Worm (Caenorhabditis elegans) whole organism, L2 larva: ENCODE measurements around the gene bgnt-1.4.
"Not testable (repeated sequence)": the region's sequence is repeated elsewhere in the genome, so short reads cannot be mapped to it uniquely, and the experiment has no call there.

ENCODE experiments used
- C34F6.9 ChIP-seq: fragments of 150-350 bp; optimal IDR thresholded peaks from 2 replicates; lab custom pipeline; 2014; ENCODE audit warnings: missing biosample characterization, missing genetic modification characterization
- R02D3.7 ChIP-seq: fragments of 150-350 bp; optimal IDR thresholded peaks from 2 replicates; lab custom pipeline; 2014; ENCODE audit warnings: missing biosample characterization, missing genetic modification characterization
- Y55F3AM.14 ChIP-seq: fragments of 200-800 bp; sonication (Bioruptor generic); optimal IDR thresholded peaks from 2 replicates; lab custom pipeline; 2018; ENCODE audit warnings: mild to moderate bottlenecking, missing genetic modification characterization, missing compliant biosample characterization
- ZK546.5 ChIP-seq: sonication (generic microtip); optimal IDR thresholded peaks from 2 replicates; lab custom pipeline; 2017; ENCODE audit warnings: missing biosample characterization, missing genetic modification characterization
- alr-1 ChIP-seq: fragments of 150-350 bp; optimal IDR thresholded peaks from 2 replicates; lab custom pipeline; 2014; ENCODE audit warnings: missing biosample characterization, missing genetic modification characterization
- aly-2 ChIP-seq: fragments of 150-350 bp; optimal IDR thresholded peaks from 2 replicates; lab custom pipeline; 2014; ENCODE audit warnings: missing biosample characterization, missing genetic modification characterization
- ama-1 ChIP-seq: fragments of 150-350 bp; optimal IDR thresholded peaks from 2 replicates; lab custom pipeline; 2018; ENCODE audit warnings: inconsistent platforms
- blmp-1 ChIP-seq: sonication (generic microtip); optimal IDR thresholded peaks from 2 replicates; lab custom pipeline; 2017; ENCODE audit warnings: missing genetic modification characterization, mild to moderate bottlenecking, missing compliant biosample characterization, antibody characterized with exemption, moderate library complexity; ENCODE audit not compliant: insufficient read depth
- ceh-16 ChIP-seq: fragments of 150-350 bp; optimal IDR thresholded peaks from 2 replicates; lab custom pipeline; 2014; ENCODE audit warnings: missing biosample characterization, missing genetic modification characterization
- ceh-82 ChIP-seq: fragments of 150-350 bp; optimal IDR thresholded peaks from 2 replicates; lab custom pipeline; 2014; ENCODE audit warnings: missing biosample characterization, missing genetic modification characterization
- crh-2 ChIP-seq: sonication (generic microtip); optimal IDR thresholded peaks from 2 replicates; lab custom pipeline; 2017; ENCODE audit warnings: missing biosample characterization, missing genetic modification characterization
- egl-27 ChIP-seq: sonication (generic microtip); optimal IDR thresholded peaks from 3 replicates; lab custom pipeline; 2017; ENCODE audit warnings: missing biosample characterization, missing genetic modification reagents, missing genetic modification characterization
- elt-1 ChIP-seq: fragments of 150-350 bp; optimal IDR thresholded peaks from 2 replicates; lab custom pipeline; 2014; ENCODE audit warnings: missing biosample characterization, missing genetic modification characterization
- elt-3 ChIP-seq: sonication (generic microtip); optimal IDR thresholded peaks from 2 replicates; lab custom pipeline; 2017; ENCODE audit warnings: missing biosample characterization, missing genetic modification characterization
- fos-1 ChIP-seq: fragments of 150-350 bp; optimal IDR thresholded peaks from 2 replicates; lab custom pipeline; 2014; ENCODE audit warnings: missing biosample characterization, missing genetic modification characterization
- gmeb-1 ChIP-seq: fragments of 150-350 bp; optimal IDR thresholded peaks from 2 replicates; lab custom pipeline; 2014; ENCODE audit warnings: missing biosample characterization, missing genetic modification characterization
- lin-11 ChIP-seq: fragments of 150-350 bp; sonication (generic microtip); optimal IDR thresholded peaks from 2 replicates; lab custom pipeline; 2014; ENCODE audit warnings: missing biosample characterization, missing genetic modification characterization, inconsistent platforms, mixed read lengths
- lin-13 ChIP-seq: fragments of 150-350 bp; optimal IDR thresholded peaks from 2 replicates; lab custom pipeline; 2014; ENCODE audit warnings: missing biosample characterization, missing genetic modification reagents, missing genetic modification characterization
- lin-39 ChIP-seq: fragments of 150-350 bp; optimal IDR thresholded peaks from 2 replicates; lab custom pipeline; 2014; ENCODE audit warnings: missing biosample characterization, missing genetic modification reagents, missing genetic modification characterization
- mab-5 ChIP-seq: fragments of 150-350 bp; optimal IDR thresholded peaks from 2 replicates; lab custom pipeline; 2014; ENCODE audit warnings: missing biosample characterization, missing genetic modification characterization
- nhr-10 ChIP-seq: sonication (generic microtip); optimal IDR thresholded peaks from 2 replicates; lab custom pipeline; 2017; ENCODE audit warnings: missing biosample characterization, missing genetic modification characterization
- nhr-11 ChIP-seq: fragments of 150-350 bp; optimal IDR thresholded peaks from 2 replicates; lab custom pipeline; 2014; ENCODE audit warnings: missing biosample characterization, missing genetic modification characterization
- nhr-129 ChIP-seq: fragments of 150-350 bp; optimal IDR thresholded peaks from 2 replicates; lab custom pipeline; 2014; ENCODE audit warnings: missing biosample characterization, missing genetic modification characterization
- nhr-21 ChIP-seq: fragments of 150-350 bp; optimal IDR thresholded peaks from 2 replicates; lab custom pipeline; 2014; ENCODE audit warnings: missing biosample characterization, missing genetic modification characterization
- nhr-23 ChIP-seq: fragments of 150-350 bp; optimal IDR thresholded peaks from 2 replicates; lab custom pipeline; 2014; ENCODE audit warnings: missing biosample characterization, missing genetic modification reagents, missing genetic modification characterization
- nhr-237 ChIP-seq: fragments of 150-350 bp; optimal IDR thresholded peaks from 2 replicates; lab custom pipeline; 2014; ENCODE audit warnings: missing biosample characterization, missing genetic modification characterization
- nhr-25 ChIP-seq: fragments of 150-350 bp; sonication (generic microtip); optimal IDR thresholded peaks from 3 replicates; lab custom pipeline; 2014; ENCODE audit warnings: missing biosample characterization, missing genetic modification characterization
- nhr-6 ChIP-seq: fragments of 150-350 bp; optimal IDR thresholded peaks from 2 replicates; lab custom pipeline; 2014; ENCODE audit warnings: missing biosample characterization, missing genetic modification characterization
- peb-1 ChIP-seq: fragments of 150-350 bp; optimal IDR thresholded peaks from 2 replicates; lab custom pipeline; 2014; ENCODE audit warnings: missing biosample characterization, missing genetic modification characterization
- skn-1 ChIP-seq: sonication (generic microtip); optimal IDR thresholded peaks from 2 replicates; lab custom pipeline; 2017; ENCODE audit warnings: missing biosample characterization, missing genetic modification characterization
- sma-3 ChIP-seq: sonication (generic microtip); optimal IDR thresholded peaks from 2 replicates; lab custom pipeline; 2016; ENCODE audit warnings: missing genetic modification reagents, missing genetic modification characterization, missing compliant biosample characterization
- sma-9 ChIP-seq, 2 experiments: fragments of 150-350 bp in 1 of 2; sonication (generic microtip) in 1 of 2; optimal IDR thresholded peaks; 2 replicates each; lab custom pipeline; 2014 to 2016; ENCODE audit warnings: missing genetic modification characterization in 2 of 2, mild to moderate bottlenecking in 1 of 2, missing biosample characterization in 1 of 2, missing compliant biosample characterization in 1 of 2, missing genetic modification reagents in 1 of 2, moderate library complexity in 1 of 2
- snpc-4 ChIP-seq: fragments of 150-350 bp; optimal IDR thresholded peaks from 2 replicates; lab custom pipeline; 2014; ENCODE audit warnings: missing biosample characterization, missing genetic modification characterization
- unc-62 ChIP-seq: fragments of 150-350 bp; optimal IDR thresholded peaks from 2 replicates; lab custom pipeline; 2014; ENCODE audit warnings: missing biosample characterization, missing genetic modification reagents, missing genetic modification characterization
- ztf-11 ChIP-seq: sonication (generic microtip); optimal IDR thresholded peaks from 2 replicates; lab custom pipeline; 2017; ENCODE audit warnings: missing biosample characterization, missing genetic modification characterization

The bgnt-1.4 gene

DNA sequence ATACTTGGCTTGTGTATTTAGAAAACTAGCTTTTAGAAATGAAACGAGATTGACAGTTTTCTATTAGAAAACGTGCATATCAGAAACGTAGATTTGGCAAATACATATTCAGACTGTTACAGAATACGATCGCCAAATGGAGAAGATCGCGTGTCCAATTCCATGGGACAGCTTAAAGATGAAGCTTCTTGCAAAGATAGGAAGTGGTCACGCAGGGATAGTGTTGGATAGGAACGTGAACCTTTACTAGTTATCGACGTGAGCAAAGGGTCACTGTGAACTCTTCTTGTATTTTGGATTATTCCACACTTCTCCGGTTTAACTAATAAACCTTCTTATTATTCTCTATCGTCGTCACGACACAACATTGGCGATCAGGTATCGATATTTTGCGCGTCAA lies at the start of gene bgnt-1.4:
Gene bgnt-1.4 (plus strand): TSS at position 301 of the 400 bp plus-strand sequence.
- TF ChIP-seq ZK546.5; ama-1 (lab: Kevin White, UChicago); nhr-11 (tag; lab: Kevin White, UChicago): not testable (repeated sequence)
- TF ChIP-seq, all 48 proteins: peak for 0; not testable (repeated sequence) for 48

DNA sequence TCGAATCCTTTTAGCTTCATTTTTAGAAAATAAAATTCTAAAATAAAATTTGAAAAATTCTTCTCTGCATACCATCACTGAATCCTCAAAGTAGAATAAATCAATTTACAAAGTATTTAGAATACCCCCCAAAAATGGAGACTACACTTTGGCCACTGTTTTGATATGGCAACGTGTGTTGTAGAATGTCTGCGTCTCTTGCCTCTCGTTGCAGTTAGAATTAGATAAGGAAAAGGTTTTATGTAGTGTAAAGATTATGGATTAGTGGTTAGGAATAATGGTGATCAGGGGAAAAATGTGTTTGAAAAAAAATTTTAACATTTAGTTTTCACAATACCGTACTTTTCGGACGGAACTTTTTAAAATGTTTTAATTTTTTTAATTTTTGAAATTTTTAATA lies 40.8 kb upstream of the bgnt-1.4 start, which contains the start of gene prx-6:
Gene prx-6 (minus strand): TSS at position 129 of the 400 bp plus-strand sequence.
- TF ChIP-seq crh-2, result peak; percentile 66
- no peak for TF ChIP-seq nhr-11 (tag; lab: Kevin White, UChicago)
- no peak for TF ChIP-seq R02D3.7 (tag; lab: Kevin White, UChicago)
- TF ChIP-seq C34F6.9 (tag; lab: Kevin White, UChicago), result no peak
- TF ChIP-seq sma-3 (GFP tag; lab: Kevin White, UChicago), result no peak
- TF ChIP-seq fos-1 (tag; lab: Kevin White, UChicago), result peak; percentile 41
- TF ChIP-seq nhr-25 (tag; lab: Kevin White, UChicago), result no peak
- no peak for TF ChIP-seq nhr-10
- TF ChIP-seq nhr-21 (tag; lab: Kevin White, UChicago), result no peak
- peak; percentile 6 for TF ChIP-seq gmeb-1 (tag; lab: Kevin White, UChicago)
- no peak for TF ChIP-seq ceh-82 (tag; lab: Kevin White, UChicago)
- TF ChIP-seq lin-11, result no peak
- no peak for TF ChIP-seq egl-27

DNA sequence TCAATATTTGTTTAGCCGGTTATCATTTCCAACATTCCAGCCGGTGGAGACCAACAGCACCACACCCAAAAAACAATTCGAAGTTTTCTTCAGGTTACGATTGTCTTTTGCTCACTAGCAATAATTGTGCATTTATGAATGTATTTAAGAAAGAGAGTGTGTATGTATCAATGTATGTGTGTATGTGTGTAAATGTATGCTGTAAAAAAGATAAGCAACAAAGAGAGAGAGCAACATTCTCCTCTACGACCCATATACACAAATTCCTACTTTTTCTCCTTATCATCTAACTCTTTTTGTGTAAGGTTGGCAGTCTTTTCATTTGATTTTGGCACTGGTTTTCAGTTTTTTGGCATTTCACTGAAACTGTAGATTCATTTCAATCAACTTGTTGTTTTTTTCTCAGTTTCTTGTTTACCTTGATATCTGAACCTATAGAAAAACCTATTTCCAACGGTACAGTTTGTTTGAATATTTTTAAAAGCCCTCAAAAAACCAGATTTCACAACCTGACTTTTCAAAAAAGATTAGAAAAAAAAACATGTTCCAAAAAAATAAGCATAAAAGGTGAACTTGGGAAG lies 39.8 kb upstream of the bgnt-1.4 start:
- TF ChIP-seq nhr-25 (tag; lab: Kevin White, UChicago), result no peak
- TF ChIP-seq blmp-1 (tag; lab: Kevin White, UChicago), result no peak
- TF ChIP-seq lin-13 (GFP tag; lab: Kevin White, UChicago), result no peak
- no peak for TF ChIP-seq nhr-237 (tag; lab: Kevin White, UChicago)
- TF ChIP-seq nhr-23, result no peak
- no peak for TF ChIP-seq mab-5 (tag; lab: Kevin White, UChicago)
- peak; percentile 91 for TF ChIP-seq fos-1 (tag; lab: Kevin White, UChicago)
- no peak for TF ChIP-seq C34F6.9 (tag; lab: Kevin White, UChicago)
- no peak for TF ChIP-seq snpc-4
- no peak for TF ChIP-seq ztf-11 (tag; lab: Kevin White, UChicago)
- TF ChIP-seq nhr-129 (tag; lab: Kevin White, UChicago), result no peak
- peak; percentile 12 for TF ChIP-seq gmeb-1 (tag; lab: Kevin White, UChicago)
- no peak for TF ChIP-seq alr-1 (tag; lab: Kevin White, UChicago)
- TF ChIP-seq aly-2 (tag; lab: Kevin White, UChicago), result no peak
- TF ChIP-seq crh-2, result peak; percentile 50
- no peak for TF ChIP-seq nhr-11 (tag; lab: Kevin White, UChicago)
- TF ChIP-seq sma-9 (GFP tag; optimal IDR thresholded peaks at IDR 0.05; lab: Kevin White, UChicago), result peak; percentile 5
- no peak for TF ChIP-seq sma-9 (tag; optimal IDR thresholded peaks at IDR 0.05; lab: Kevin White, UChicago)
- no peak for TF ChIP-seq ceh-16 (tag; lab: Kevin White, UChicago)
- TF ChIP-seq elt-3 (tag; lab: Kevin White, UChicago), result no peak
- no peak for TF ChIP-seq Y55F3AM.14 (GFP tag; lab: Kevin White, UChicago)

DNA sequence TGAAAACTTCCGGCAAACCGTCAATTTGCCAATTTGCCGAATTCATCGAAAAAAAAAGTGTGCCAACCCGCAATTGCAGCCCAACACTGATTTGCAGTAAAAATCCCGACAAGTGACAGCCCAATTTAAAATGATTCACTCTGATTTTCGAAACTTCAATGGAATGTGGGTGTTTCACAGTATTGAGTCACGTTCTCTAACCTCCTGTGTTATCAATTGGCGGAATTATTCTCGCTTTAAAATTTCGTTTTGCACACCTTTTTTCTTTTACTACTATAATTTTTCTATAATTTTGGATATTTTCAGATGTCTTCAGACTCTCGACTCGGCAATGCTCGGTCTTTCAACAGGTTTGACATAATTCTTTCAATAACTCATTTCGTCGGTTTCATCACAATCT lies 38.5 kb upstream of the bgnt-1.4 start, which contains the start of gene F39G3.5:
Gene F39G3.5 (plus strand): TSS at position 301 of the 400 bp plus-strand sequence.
- no peak for TF ChIP-seq unc-62 (GFP tag; lab: Kevin White, UChicago)
- TF ChIP-seq nhr-10, result no peak
- TF ChIP-seq ama-1 (lab: Kevin White, UChicago), result no peak
- no peak for TF ChIP-seq peb-1
- no peak for TF ChIP-seq blmp-1 (tag; lab: Kevin White, UChicago)
- TF ChIP-seq skn-1 (tag; lab: Kevin White, UChicago), result no peak
- TF ChIP-seq, all 48 proteins: peak for 0

DNA sequence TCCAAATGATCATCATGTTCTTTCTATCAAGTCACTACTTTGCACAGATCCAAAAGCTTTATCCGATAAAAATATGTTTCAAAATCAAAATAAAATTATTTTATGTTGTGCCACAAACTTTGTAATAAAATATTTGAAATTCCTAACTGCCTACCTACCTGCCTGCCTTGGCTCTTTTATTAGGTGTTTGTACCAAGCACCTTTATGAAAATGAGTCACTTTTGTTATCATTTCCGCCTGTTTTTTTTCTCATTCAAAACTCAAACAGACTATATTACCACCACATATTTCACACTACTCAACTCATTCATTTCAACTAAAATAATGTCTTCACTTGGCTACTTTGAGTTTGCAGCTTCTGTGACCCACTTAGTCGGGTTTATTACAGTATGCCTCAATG lies 36.3 kb upstream of the bgnt-1.4 start, which contains the start of gene F39G3.4:
Gene F39G3.4 (plus strand): TSS at position 301 of the 400 bp plus-strand sequence.
- TF ChIP-seq mab-5 (tag; lab: Kevin White, UChicago) (no peak), elt-1 (no peak), unc-62 (GFP tag; lab: Kevin White, UChicago) (no peak), nhr-6 (tag; lab: Kevin White, UChicago) (no peak), blmp-1 (tag; lab: Kevin White, UChicago) (no peak), C34F6.9 (tag; lab: Kevin White, UChicago) (no peak), lin-39 (tag; lab: Kevin White, UChicago) (no peak)
